Fruit fly (Drosophila melanogaster): ENCODE measurements around the gene Arr2.

Arr2 gene

dm6 chr3L:8693558-8694502 is 45.1 kb upstream of the Arr2 start (continued):
- TF ChIP-seq Vsx1 (GFP tag; optimal IDR thresholded peaks at IDR 0.05) (peak; percentile 66), CG8281 (tag; optimal IDR thresholded peaks at IDR 0.05) (no peak), NFAT (GFP tag; IDR thresholded peaks at IDR 0.05) (0 out of 2 replicates have a peak, but pooled peaks have one; percentile 37), Kr (GFP tag; optimal IDR thresholded peaks at IDR 0.05) (no peak), inv (GFP tag; IDR thresholded peaks at IDR 0.05; ENCODE audit: partially characterized antibody) (no peak), Rfx (GFP tag; IDR thresholded peaks at IDR 0.05) (peak; percentile 26; the same call in 1 of the 2 replicates), CG6683 (GFP tag; optimal IDR thresholded peaks at IDR 0.05) (no peak), bsh (GFP tag; optimal IDR thresholded peaks at IDR 0.05) (peak in 1 of 2 experiments; percentile 31)

dm6 chr3L:8691891-8692874 is 43.4 kb upstream of the Arr2 start:
- TF ChIP-seq CG18619 (GFP tag; optimal IDR thresholded peaks at IDR 0.05) (peak; percentile 82), CG17186 (GFP tag; optimal IDR thresholded peaks at IDR 0.05) (no peak), al (GFP tag; IDR thresholded peaks at IDR 0.05) (no peak), Ravus (GFP tag; IDR thresholded peaks at IDR 0.05) (no peak), lab (GFP tag; optimal IDR thresholded peaks at IDR 0.05) (peak; percentile 59), CG12236 (GFP tag; optimal IDR thresholded peaks at IDR 0.05) (no peak), Ptx1 (GFP tag; IDR thresholded peaks at IDR 0.05) (peak; percentile 46; the same call in 1 of the 2 replicates), CG4328 (GFP tag; optimal IDR thresholded peaks at IDR 0.05) (no peak), CG31441 (GFP tag; IDR thresholded peaks at IDR 0.05) (peak; percentile 65; the same call in 1 of the 2 replicates), CG42726 (GFP tag; IDR thresholded peaks at IDR 0.05; ENCODE audit: partially characterized antibody) (no peak), dm (GFP tag; optimal IDR thresholded peaks at IDR 0.05) (no peak), h (optimal IDR thresholded peaks at IDR 0.05) (no peak), CG11456 (GFP tag; IDR thresholded peaks at IDR 0.05) (peak; percentile 59; the same call in 1 of the 3 replicates), CG10654 (GFP tag; optimal IDR thresholded peaks at IDR 0.05) (no peak), Scr (GFP tag; IDR thresholded peaks at IDR 0.05; ENCODE audit: partially characterized antibody) (no peak), ERR (GFP tag; optimal IDR thresholded peaks at IDR 0.05) (no peak), CG8944 (GFP tag; optimal IDR thresholded peaks at IDR 0.05) (no peak), ken (GFP tag; IDR thresholded peaks at IDR 0.05) (no peak), Sry-δ (GFP tag; optimal IDR thresholded peaks at IDR 0.05) (no peak), jing (GFP tag; optimal IDR thresholded peaks at IDR 0.05) (no peak), CG8290 (GFP tag; optimal IDR thresholded peaks at IDR 0.05) (no peak), CG8290 (tag; optimal IDR thresholded peaks at IDR 0.05) (peak in 1 of 2 experiments; percentile 52), cg (GFP tag; optimal IDR thresholded peaks at IDR 0.05) (peak; percentile 30), unpg (GFP tag; optimal IDR thresholded peaks at IDR 0.05) (peak; percentile 4), CG30403 (GFP tag; optimal IDR thresholded peaks at IDR 0.05) (peak; percentile 68), p53 (GFP tag; optimal IDR thresholded peaks at IDR 0.05) (no peak), PHDP (tag; optimal IDR thresholded peaks at IDR 0.05) (peak; percentile 65), CG17328 (GFP tag; IDR thresholded peaks at IDR 0.05) (peak; percentile 17; the same call in 1 of the 2 replicates), tap (tag; optimal IDR thresholded peaks at IDR 0.05) (no peak), CG30431 (GFP tag; optimal IDR thresholded peaks at IDR 0.05) (no peak), oc (tag; optimal IDR thresholded peaks at IDR 0.05) (no peak), Dad (GFP tag; optimal IDR thresholded peaks at IDR 0.05) (no peak), sd (tag; optimal IDR thresholded peaks at IDR 0.05) (peak; percentile 76), CG13287 (GFP tag; IDR thresholded peaks at IDR 0.05; ENCODE audit: partially characterized antibody) (no peak), hkb (optimal IDR thresholded peaks at IDR 0.05) (no peak), hkb (GFP tag; IDR thresholded peaks at IDR 0.05) (no peak), CG14860 (GFP tag; IDR thresholded peaks at IDR 0.05; ENCODE audit: partially characterized antibody) (no peak)

Measured in whole organism, embryonic.